Fruit fly (Drosophila melanogaster): ENCODE data around the gene Hsp23.

The Hsp23 gene

DNA sequence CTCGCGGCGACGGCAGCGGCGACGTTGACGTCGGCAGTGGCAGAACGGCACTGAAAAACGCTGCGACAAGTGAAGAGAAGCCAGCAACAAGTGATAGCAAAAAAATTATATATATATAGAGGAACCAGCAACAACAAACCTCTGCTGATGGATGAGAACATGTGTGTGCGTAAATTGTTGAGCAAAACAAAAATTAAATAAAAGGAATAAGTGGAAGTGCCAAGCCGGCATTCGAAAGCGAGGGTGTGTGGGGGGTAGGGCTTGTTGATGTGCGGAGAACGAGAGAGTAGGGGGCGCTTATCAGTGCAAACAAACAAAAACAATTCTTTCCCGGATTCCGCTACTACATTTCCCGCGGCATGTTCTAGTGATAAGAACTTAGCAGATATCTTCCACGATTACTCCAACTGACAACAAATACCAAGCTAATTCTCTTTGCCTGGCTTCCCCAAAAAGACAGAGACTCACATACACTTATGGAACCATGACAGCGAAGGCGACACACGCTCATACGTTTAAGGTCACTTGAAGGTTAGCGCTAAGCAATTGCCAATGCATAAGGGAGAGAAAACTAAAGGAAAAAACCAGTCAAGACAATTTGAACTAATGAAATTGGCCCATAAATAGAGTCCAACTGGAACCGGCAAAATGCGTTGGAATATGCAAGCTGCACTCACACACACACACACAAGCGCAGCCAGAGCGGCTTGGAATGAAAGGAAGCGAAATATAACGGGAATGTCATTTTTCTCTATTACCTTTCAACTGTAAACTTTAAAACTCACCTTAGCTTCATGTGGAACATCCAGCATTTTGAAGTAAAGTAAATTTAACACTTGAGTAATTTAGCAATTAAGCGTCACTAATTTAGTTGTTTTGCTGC is 23.6 kb upstream of the Hsp23 start:
- TF ChIP-seq Eip93F (GFP tag; optimal IDR thresholded peaks at IDR 0.05), result peak; percentile 62
- no peak for TF ChIP-seq Hr4 (GFP tag; optimal IDR thresholded peaks at IDR 0.05)
- no peak for TF ChIP-seq lz (GFP tag; optimal IDR thresholded peaks at IDR 0.05)
- no peak for TF ChIP-seq dac (GFP tag; optimal IDR thresholded peaks at IDR 0.05)
- TF ChIP-seq CG1621 (tag; optimal IDR thresholded peaks at IDR 0.05), result peak; percentile 50
- peak; percentile 45 for TF ChIP-seq spab (GFP tag; optimal IDR thresholded peaks at IDR 0.05)
- TF ChIP-seq fd85E (GFP tag; optimal IDR thresholded peaks at IDR 0.05), result no peak
- TF ChIP-seq CG16779 (tag; optimal IDR thresholded peaks at IDR 0.05), result peak; percentile 83
- peak; percentile 21 for TF ChIP-seq Eip75B (GFP tag; optimal IDR thresholded peaks at IDR 0.05)
- TF ChIP-seq Sox14 (GFP tag; optimal IDR thresholded peaks at IDR 0.05), result peak; percentile 6
- no peak for TF ChIP-seq pdm3 (GFP tag; optimal IDR thresholded peaks at IDR 0.05)
- TF ChIP-seq CG6163 (GFP tag; IDR thresholded peaks at IDR 0.05), result peak; percentile 74; the same call in 2 of the 3 replicates
- TF ChIP-seq CG9139 (GFP tag; optimal IDR thresholded peaks at IDR 0.05), result peak; percentile 36
- TF ChIP-seq CG3032 (tag; optimal IDR thresholded peaks at IDR 0.05), result peak; percentile 53
- peak; percentile 10 for TF ChIP-seq CG10669 (GFP tag; optimal IDR thresholded peaks at IDR 0.05)
- TF ChIP-seq CG6808 (GFP tag; optimal IDR thresholded peaks at IDR 0.05), result peak; percentile 62
- TF ChIP-seq net (GFP tag; optimal IDR thresholded peaks at IDR 0.05), result peak; percentile 34
- peak; percentile 89 for TF ChIP-seq fkh (GFP tag; optimal IDR thresholded peaks at IDR 0.05)
- peak; percentile 52 for TF ChIP-seq dsx (GFP tag; optimal IDR thresholded peaks at IDR 0.05; ENCODE audit: poor library complexity, severe bottlenecking)
- no peak for TF ChIP-seq CG7368 (GFP tag; optimal IDR thresholded peaks at IDR 0.05)
- TF ChIP-seq Ets96B (tag; optimal IDR thresholded peaks at IDR 0.05), result peak; percentile 51
- TF ChIP-seq Eip78C (GFP tag), result peak; percentile 74
- TF ChIP-seq Smox (GFP tag; optimal IDR thresholded peaks at IDR 0.05), result no peak
- no peak for TF ChIP-seq CG6792 (GFP tag; optimal IDR thresholded peaks at IDR 0.05)
- TF ChIP-seq CG6276 (GFP tag; optimal IDR thresholded peaks at IDR 0.05), result peak; percentile 30
- TF ChIP-seq CG34406 (GFP tag; optimal IDR thresholded peaks at IDR 0.05), result no peak
- TF ChIP-seq CG15336 (GFP tag; IDR thresholded peaks at IDR 0.05), result 0 out of 2 replicates have a peak, but pooled peaks have one; percentile 20
- TF ChIP-seq svp (GFP tag), result peak; percentile 86
- peak; percentile 9 for TF ChIP-seq vri (GFP tag; optimal IDR thresholded peaks at IDR 0.05)
- peak; percentile 48 to 77 for TF ChIP-seq ss (GFP tag; optimal IDR thresholded peaks at IDR 0.05)
- TF ChIP-seq CG10631 (GFP tag; optimal IDR thresholded peaks at IDR 0.05), result peak; percentile 20

DNA sequence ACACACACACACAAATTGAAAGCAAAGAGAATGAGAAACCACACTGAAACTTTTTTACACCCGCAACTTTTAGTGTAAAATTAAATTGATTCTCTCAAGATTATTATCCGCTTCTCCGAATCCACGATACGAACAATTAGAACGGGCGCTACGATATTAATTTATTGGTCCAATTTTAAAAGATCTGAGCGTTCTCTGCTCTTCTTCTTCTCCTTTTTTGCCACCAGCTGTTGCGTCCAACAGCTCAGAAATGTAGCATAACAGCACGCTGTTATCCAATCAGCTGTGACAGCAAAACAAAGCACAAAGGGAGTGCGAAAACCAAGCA is 23.0 kb upstream of the Hsp23 start, which contains the start of the genes UGP and Svip:
Gene UGP, minus strand, starts transcription at position 223 of the 328 bp plus-strand sequence.
Gene Svip, plus strand, starts transcription at position 287 of the 328 bp plus-strand sequence.
- TF ChIP-seq OdsH (GFP tag; optimal IDR thresholded peaks at IDR 0.05) (peak; percentile 17), topi (GFP tag; optimal IDR thresholded peaks at IDR 0.05) (peak; percentile 39), fd85E (GFP tag; optimal IDR thresholded peaks at IDR 0.05) (no peak), CG6163 (GFP tag; IDR thresholded peaks at IDR 0.05) (peak; percentile 56; the same call in 1 of the 3 replicates), fkh (GFP tag; optimal IDR thresholded peaks at IDR 0.05) (no peak), CG8632 (GFP tag; optimal IDR thresholded peaks at IDR 0.05) (no peak), dac (GFP tag; optimal IDR thresholded peaks at IDR 0.05) (no peak), CG16779 (tag; optimal IDR thresholded peaks at IDR 0.05) (no peak), lz (GFP tag; optimal IDR thresholded peaks at IDR 0.05) (peak; percentile 34), CG11294 (GFP tag; IDR thresholded peaks at IDR 0.05) (no peak), dsx (GFP tag; optimal IDR thresholded peaks at IDR 0.05; ENCODE audit: poor library complexity, severe bottlenecking) (no peak), Met (GFP tag; optimal IDR thresholded peaks at IDR 0.05) (no peak), pdm3 (GFP tag; optimal IDR thresholded peaks at IDR 0.05) (no peak), Lpt (GFP tag; optimal IDR thresholded peaks at IDR 0.05) (no peak), Eip78C (GFP tag) (peak; percentile 71), cyc (GFP tag; optimal IDR thresholded peaks at IDR 0.05) (no peak), CG10631 (GFP tag; optimal IDR thresholded peaks at IDR 0.05) (no peak), achi (GFP tag; optimal IDR thresholded peaks at IDR 0.05) (peak; percentile 39), CG6276 (GFP tag; optimal IDR thresholded peaks at IDR 0.05) (no peak), net (GFP tag; optimal IDR thresholded peaks at IDR 0.05) (peak; percentile 53), Sox14 (GFP tag; optimal IDR thresholded peaks at IDR 0.05) (peak; percentile 93), CG3032 (tag; optimal IDR thresholded peaks at IDR 0.05) (peak; percentile 0), Smox (GFP tag; optimal IDR thresholded peaks at IDR 0.05) (no peak), CG6808 (GFP tag; optimal IDR thresholded peaks at IDR 0.05) (no peak), fd59A (GFP tag; optimal IDR thresholded peaks at IDR 0.05) (no peak), Eip93F (GFP tag; optimal IDR thresholded peaks at IDR 0.05) (no peak), CG8119 (GFP tag; IDR thresholded peaks at IDR 0.05) (peak; percentile 43; the same call in 2 of the 3 replicates), spab (GFP tag; optimal IDR thresholded peaks at IDR 0.05) (no peak), CG31627 (GFP tag; optimal IDR thresholded peaks at IDR 0.05) (no peak), Ets21C (GFP tag; optimal IDR thresholded peaks at IDR 0.05) (no peak), ss (GFP tag; optimal IDR thresholded peaks at IDR 0.05) (no peak), salr (GFP tag; optimal IDR thresholded peaks at IDR 0.05) (no peak), CG7368 (GFP tag; optimal IDR thresholded peaks at IDR 0.05) (peak; percentile 6), Hr4 (GFP tag; optimal IDR thresholded peaks at IDR 0.05) (peak; percentile 64), Eip75B (GFP tag; optimal IDR thresholded peaks at IDR 0.05) (peak; percentile 35), CG11762 (GFP tag; optimal IDR thresholded peaks at IDR 0.05; ENCODE audit: insufficient read depth) (no peak), CG1621 (tag; optimal IDR thresholded peaks at IDR 0.05) (no peak)
